Fruit fly (Drosophila melanogaster) whole organism, embryonic: Measurements from ENCODE around the gene CG13056.
A peak's percentile ranks its signal among the peaks of the same experiment; 100 is the strongest.

Source experiments
- Bteb2 ChIP-seq: fragments of 200-800 bp; sonication (Bioruptor generic); optimal IDR thresholded peaks from 2 replicates; lab custom pipeline; 2016; ENCODE audit warnings: missing biosample characterization, missing genetic modification characterization
- CG1024 ChIP-seq: fragments of 200-800 bp; sonication (Bioruptor generic); IDR thresholded peaks from 2 replicates; pipeline ENCODE4 v1.3.6; 2022; ENCODE audit warnings: missing biosample characterization, missing genetic modification characterization
- CG10274 ChIP-seq: fragments of 200-800 bp; sonication (Bioruptor generic); optimal IDR thresholded peaks from 3 replicates; lab custom pipeline; 2017; ENCODE audit warnings: missing biosample characterization, mild to moderate bottlenecking, missing genetic modification characterization
- CG12155 ChIP-seq: fragments of 200-800 bp; sonication (Bioruptor generic); optimal IDR thresholded peaks from 3 replicates; lab custom pipeline; 2016; ENCODE audit warnings: missing biosample characterization, missing genetic modification characterization
- CG12219 ChIP-seq: fragments of 200-800 bp; sonication (Bioruptor generic); optimal IDR thresholded peaks from 3 replicates; lab custom pipeline; 2018; ENCODE audit warnings: missing biosample characterization, mild to moderate bottlenecking, missing genetic modification characterization
- CG14050 ChIP-seq: fragments of 200-800 bp; sonication (Bioruptor generic); IDR thresholded peaks from 3 replicates; pipeline ENCODE4 v1.3.6; 2022; ENCODE audit warnings: missing biosample characterization, missing genetic modification characterization
- CG14667 ChIP-seq: fragments of 200-800 bp; sonication (Bioruptor generic); IDR thresholded peaks from 2 replicates; pipeline ENCODE4 v1.3.6; 2022; ENCODE audit warnings: missing biosample characterization, missing genetic modification characterization
- CG1529 ChIP-seq: fragments of 200-800 bp; sonication (Bioruptor generic); optimal IDR thresholded peaks from 3 replicates; lab custom pipeline; 2018; ENCODE audit warnings: missing biosample characterization, missing genetic modification characterization
- CG15696 ChIP-seq: fragments of 200-800 bp; sonication (Bioruptor generic); optimal IDR thresholded peaks from 2 replicates; lab custom pipeline; 2019; ENCODE audit warnings: missing biosample characterization, mild to moderate bottlenecking, missing genetic modification characterization, moderate library complexity
- CG1602 ChIP-seq: fragments of 200-800 bp; sonication (Bioruptor generic); optimal IDR thresholded peaks from 3 replicates; lab custom pipeline; 2016; ENCODE audit warnings: missing biosample characterization, missing genetic modification characterization
- CG2678 ChIP-seq: fragments of 200-800 bp; sonication (Bioruptor generic); optimal IDR thresholded peaks from 3 replicates; lab custom pipeline; 2019; ENCODE audit warnings: missing biosample characterization, mild to moderate bottlenecking, missing genetic modification characterization, moderate library complexity
- CG30431 ChIP-seq: fragments of 200-800 bp; sonication (Bioruptor generic); optimal IDR thresholded peaks from 2 replicates; lab custom pipeline; 2017; ENCODE audit warnings: missing biosample characterization, missing genetic modification characterization
- CG32532 ChIP-seq: fragments of 200-800 bp; sonication (Bioruptor generic); IDR thresholded peaks from 2 replicates; pipeline ENCODE4 v1.3.6; 2022; ENCODE audit warnings: missing biosample characterization, missing genetic modification characterization
- CG32767 ChIP-seq: fragments of 200-800 bp; sonication (Bioruptor generic); IDR thresholded peaks from 2 replicates; pipeline ENCODE4 v1.3.6; 2022; ENCODE audit warnings: missing biosample characterization, missing genetic modification characterization
- CG3281 ChIP-seq: fragments of 200-800 bp; sonication (Bioruptor generic); optimal IDR thresholded peaks from 3 replicates; lab custom pipeline; 2017; ENCODE audit warnings: missing biosample characterization, mild to moderate bottlenecking, missing genetic modification characterization
- CG4404 ChIP-seq: fragments of 200-800 bp; sonication (Bioruptor generic); IDR thresholded peaks from 2 replicates; pipeline ENCODE4 v1.3.6; 2022; ENCODE audit warnings: missing biosample characterization, missing genetic modification characterization
- CG6175 ChIP-seq: fragments of 200-800 bp; sonication (Bioruptor generic); IDR thresholded peaks from 3 replicates; pipeline ENCODE4 v1.3.6; 2022; ENCODE audit warnings: missing biosample characterization, missing genetic modification characterization
- CG6254 ChIP-seq: fragments of 200-800 bp; sonication (Bioruptor generic); optimal IDR thresholded peaks from 3 replicates; lab custom pipeline; 2017; ENCODE audit warnings: mild to moderate bottlenecking, missing biosample characterization, missing genetic modification reagents, missing genetic modification characterization
- CG6791 ChIP-seq: fragments of 200-800 bp; sonication (Bioruptor generic); IDR thresholded peaks from 3 replicates; pipeline ENCODE4 v1.3.6; 2022; ENCODE audit warnings: missing biosample characterization, missing genetic modification characterization; ENCODE audit not compliant: partially characterized antibody
- CTCF ChIP-seq: fragments of 200-800 bp; sonication (Bioruptor generic); optimal IDR thresholded peaks from 2 replicates; lab custom pipeline; 2017; ENCODE audit warnings: missing biosample characterization, mild to moderate bottlenecking, missing genetic modification characterization, moderate library complexity
- CrebB ChIP-seq: fragments of 200-800 bp; sonication (Bioruptor generic); optimal IDR thresholded peaks from 3 replicates; lab custom pipeline; 2018; ENCODE audit warnings: missing biosample characterization, mild to moderate bottlenecking, missing genetic modification characterization
- Deaf1 ChIP-seq: fragments of 200-800 bp; optimal IDR thresholded peaks from 3 replicates; lab custom pipeline; 2019; ENCODE audit warnings: missing biosample characterization, mild to moderate bottlenecking, missing genetic modification characterization, moderate library complexity
- Dip2 ChIP-seq: fragments of 200-800 bp; sonication (Bioruptor generic); IDR thresholded peaks from 2 replicates; pipeline ENCODE4 v1.3.6; 2022; ENCODE audit warnings: missing biosample characterization, missing genetic modification characterization
- Doc2 ChIP-seq: fragments of 200-800 bp; sonication (Bioruptor generic); IDR thresholded peaks from 2 replicates; pipeline ENCODE4 v1.3.6; 2022; ENCODE audit warnings: missing biosample characterization, missing genetic modification characterization
- Drgx ChIP-seq: fragments of 200-800 bp; sonication (Bioruptor generic); IDR thresholded peaks from 2 replicates; pipeline ENCODE4 v1.3.6; 2022; ENCODE audit warnings: missing biosample characterization, missing genetic modification characterization
- E2f1 ChIP-seq: fragments of 200-800 bp; sonication (Bioruptor generic); IDR thresholded peaks from 2 replicates; pipeline ENCODE4 v1.3.6; 2022; ENCODE audit warnings: missing biosample characterization, missing genetic modification characterization
- H2.0 ChIP-seq: fragments of 200-800 bp; sonication (Bioruptor generic); IDR thresholded peaks from 2 replicates; pipeline ENCODE4 v1.3.6; 2022; ENCODE audit warnings: missing biosample characterization, missing genetic modification characterization
- Kr ChIP-seq: fragments of 200-800 bp; sonication (Bioruptor generic); optimal IDR thresholded peaks from 2 replicates; lab custom pipeline; 2017; ENCODE audit warnings: missing biosample characterization, mild to moderate bottlenecking, missing genetic modification characterization
- Med ChIP-seq: fragments of 200-800 bp; sonication (Bioruptor generic); peaks from one replicate; lab custom pipeline; 2016; ENCODE audit warnings: missing biosample characterization, missing genetic modification characterization, mild to moderate bottlenecking, inconsistent platforms, moderate library complexity
- Nf-YB ChIP-seq: fragments of 200-800 bp; sonication (Bioruptor generic); optimal IDR thresholded peaks from 3 replicates; lab custom pipeline; 2019; ENCODE audit warnings: missing biosample characterization, mild to moderate bottlenecking, missing genetic modification characterization, moderate library complexity
- Oaz ChIP-seq: fragments of 200-800 bp; sonication (Bioruptor generic); IDR thresholded peaks from 2 replicates; pipeline ENCODE4 v1.3.6; 2022; ENCODE audit warnings: missing biosample characterization, missing genetic modification characterization
- Sox102F ChIP-seq: fragments of 200-800 bp; sonication (Bioruptor generic); optimal IDR thresholded peaks from 2 replicates; lab custom pipeline; 2018; ENCODE audit warnings: missing biosample characterization, mild to moderate bottlenecking, missing genetic modification characterization, moderate library complexity
- ash1 ChIP-seq: fragments of 200-800 bp; sonication (Bioruptor generic); optimal IDR thresholded peaks from 2 replicates; lab custom pipeline; 2018; ENCODE audit warnings: missing biosample characterization, mild to moderate bottlenecking, missing genetic modification characterization
- az2 ChIP-seq: fragments of 200-800 bp; sonication (Bioruptor generic); optimal IDR thresholded peaks from 3 replicates; lab custom pipeline; 2016; ENCODE audit warnings: missing biosample characterization, missing genetic modification characterization
- bowl ChIP-seq: fragments of 200-800 bp; sonication (Bioruptor generic); IDR thresholded peaks from 2 replicates; pipeline ENCODE4 v1.3.6; 2022; ENCODE audit warnings: missing biosample characterization, missing genetic modification characterization
- ems ChIP-seq: fragments of 200-800 bp; sonication (Bioruptor generic); optimal IDR thresholded peaks from 3 replicates; lab custom pipeline; 2016; ENCODE audit warnings: missing biosample characterization, missing genetic modification characterization
- fd96Cb ChIP-seq: fragments of 200-800 bp; sonication (Bioruptor generic); optimal IDR thresholded peaks from 2 replicates; lab custom pipeline; 2018; ENCODE audit warnings: missing biosample characterization, mild to moderate bottlenecking, missing genetic modification characterization, moderate library complexity
- gsb ChIP-seq: fragments of 200-800 bp; sonication (Bioruptor generic); IDR thresholded peaks from 2 replicates; pipeline ENCODE4 v1.3.6; 2022; ENCODE audit warnings: missing biosample characterization, missing genetic modification characterization
- luna ChIP-seq: fragments of 200-800 bp; sonication (Bioruptor generic); optimal IDR thresholded peaks from 2 replicates; lab custom pipeline; 2016; ENCODE audit warnings: missing biosample characterization, missing genetic modification characterization
- mirr ChIP-seq: fragments of 200-800 bp; sonication (Bioruptor generic); optimal IDR thresholded peaks from 3 replicates; lab custom pipeline; 2018; ENCODE audit warnings: missing biosample characterization, mild to moderate bottlenecking, missing genetic modification characterization
- nau ChIP-seq: fragments of 200-800 bp; sonication (Bioruptor generic); optimal IDR thresholded peaks from 3 replicates; lab custom pipeline; 2017; ENCODE audit warnings: missing biosample characterization, mild to moderate bottlenecking, missing genetic modification characterization, missing genetic modification reagents
- nmo ChIP-seq: fragments of 200-800 bp; sonication (Bioruptor generic); optimal IDR thresholded peaks from 2 replicates; lab custom pipeline; 2018; ENCODE audit warnings: missing biosample characterization, mild to moderate bottlenecking, missing genetic modification characterization, moderate library complexity
- onecut ChIP-seq: fragments of 200-800 bp; sonication (Bioruptor generic); IDR thresholded peaks from 2 replicates; pipeline ENCODE4 v1.3.6; 2022; ENCODE audit warnings: missing biosample characterization, missing genetic modification characterization
- pnt ChIP-seq: fragments of 200-800 bp; sonication (Bioruptor generic); optimal IDR thresholded peaks from 3 replicates; lab custom pipeline; 2016; ENCODE audit warnings: missing biosample characterization, missing genetic modification characterization
- ranshi ChIP-seq: fragments of 200-800 bp; sonication (Bioruptor generic); IDR thresholded peaks from 2 replicates; pipeline ENCODE4 v1.3.6; 2022; ENCODE audit warnings: missing biosample characterization, missing genetic modification characterization
- tgo ChIP-seq: fragments of 200-800 bp; sonication (Bioruptor generic); IDR thresholded peaks from 3 replicates; pipeline ENCODE4 v1.3.6; 2022; ENCODE audit warnings: missing biosample characterization, missing genetic modification characterization
- trh ChIP-seq: fragments of 200-800 bp; sonication (Bioruptor generic); optimal IDR thresholded peaks from 2 replicates; lab custom pipeline; 2016; ENCODE audit warnings: missing biosample characterization, missing genetic modification characterization
- vfl ChIP-seq: fragments of 200-800 bp; sonication (Bioruptor generic); optimal IDR thresholded peaks from 2 replicates; lab custom pipeline; 2016; ENCODE audit warnings: missing biosample characterization, missing genetic modification characterization
- wek ChIP-seq: fragments of 200-800 bp; sonication (Bioruptor generic); optimal IDR thresholded peaks from 3 replicates; lab custom pipeline; 2018; ENCODE audit warnings: missing biosample characterization, mild to moderate bottlenecking, missing genetic modification characterization, moderate library complexity
- yki ChIP-seq: fragments of >200 bp; optimal IDR thresholded peaks from 3 replicates; lab custom pipeline; 2018
- zf30C ChIP-seq: fragments of 200-800 bp; sonication (Bioruptor generic); optimal IDR thresholded peaks from 3 replicates; lab custom pipeline; 2018; ENCODE audit warnings: missing biosample characterization, mild to moderate bottlenecking, missing genetic modification characterization

CG13056 gene

dm6 chr3L:16377768-16378764 lies 45.0 kb downstream of the CG13056 start, which contains the start of gene roq (continued):
- TF ChIP-seq ash1 (GFP tag; lab: Kevin White, UChicago) (no peak), CrebB (tag; lab: Kevin White, UChicago) (peak; percentile 14), CG1024 (GFP tag; lab: Robert Waterston, UW) (no peak), Deaf1 (tag; lab: Kevin White, UChicago) (no peak), CG2678 (tag; lab: Kevin White, UChicago) (no peak), az2 (no peak), zf30C (no peak), CG12155 (GFP tag; lab: Kevin White, UChicago) (no peak), trh (GFP tag; lab: Kevin White, UChicago) (no peak), CG6254 (GFP tag; lab: Kevin White, UChicago) (no peak), CG6175 (GFP tag; lab: Robert Waterston, UW) (no peak), CG30431 (GFP tag; lab: Kevin White, UChicago) (no peak), ems (no peak), nau (no peak), Oaz (GFP tag; lab: Robert Waterston, UW) (no peak), wek (GFP tag; lab: Kevin White, UChicago) (no peak), Kr (GFP tag; lab: Kevin White, UChicago) (no peak), CG14050 (GFP tag; lab: Robert Waterston, UW) (no peak), Sox102F (GFP tag; lab: Kevin White, UChicago) (no peak), E2f1 (no peak), CG15696 (tag; lab: Kevin White, UChicago) (no peak), H2.0 (GFP tag; lab: Robert Waterston, UW) (no peak), gsb (GFP tag; lab: Robert Waterston, UW) (no peak), CG32767 (GFP tag; lab: Robert Waterston, UW) (no peak), CG1529 (GFP tag; lab: Kevin White, UChicago) (no peak), CG12219 (GFP tag; lab: Kevin White, UChicago) (no peak), bowl (GFP tag; lab: Robert Waterston, UW) (no peak), CG4404 (no peak), CG3281 (GFP tag; lab: Kevin White, UChicago) (no peak), Med (GFP tag; lab: Kevin White, UChicago) (peak; percentile 71), Drgx (GFP tag; lab: Robert Waterston, UW) (no peak), yki (lab: Kevin White, UChicago) (no peak), vfl (no peak), luna (no peak), fd96Cb (tag; lab: Kevin White, UChicago) (no peak), mirr (GFP tag; lab: Kevin White, UChicago) (no peak), nmo (peak; percentile 57), Doc2 (GFP tag; lab: Robert Waterston, UW) (no peak), Dip2 (GFP tag; lab: Robert Waterston, UW) (no peak), CTCF (GFP tag; lab: Kevin White, UChicago) (peak; percentile 28), CG32532 (no peak; the same call in 1 of the 2 replicates), CG1602 (no peak), CG6791 (GFP tag; lab: Robert Waterston, UW) (peak; percentile 64; the same call in 2 of the 3 replicates), CG14667 (GFP tag; lab: Robert Waterston, UW) (no peak), pnt (GFP tag; lab: Kevin White, UChicago) (no peak), Bteb2 (GFP tag; lab: Kevin White, UChicago) (no peak), ranshi (GFP tag; lab: Robert Waterston, UW) (no peak), CG10274 (GFP tag; lab: Kevin White, UChicago) (no peak), Nf-YB (no peak), onecut (GFP tag; lab: Robert Waterston, UW) (no peak), tgo (no peak)
